Fruit fly (Drosophila melanogaster) whole organism, embryonic: ENCODE results near the gene CG7332.

Experiments used
- Abd-B ChIP-seq: fragments of 200-800 bp; sonication (Bioruptor generic); optimal IDR thresholded peaks from 2 replicates; lab custom pipeline; 2018; ENCODE audit warnings: missing biosample characterization, mild to moderate bottlenecking, missing genetic modification characterization, moderate library complexity
- Adf1 ChIP-seq: fragments of 200-800 bp; sonication (Bioruptor generic); IDR thresholded peaks from 2 replicates; pipeline ENCODE4 v1.3.6; 2022; ENCODE audit warnings: missing biosample characterization, missing genetic modification characterization
- Aef1 ChIP-seq: fragments of 200-800 bp; sonication (Bioruptor generic); IDR thresholded peaks from 3 replicates; pipeline ENCODE4 v1.3.6; 2022; ENCODE audit warnings: missing biosample characterization, missing genetic modification characterization
- CG10267 ChIP-seq: fragments of 200-800 bp; sonication (Bioruptor generic); optimal IDR thresholded peaks from 2 replicates; lab custom pipeline; 2018; ENCODE audit warnings: missing biosample characterization, mild to moderate bottlenecking, missing genetic modification characterization, moderate library complexity
- CG16813 ChIP-seq: fragments of 200-800 bp; sonication (Bioruptor generic); IDR thresholded peaks from 3 replicates; pipeline ENCODE4 v1.3.6; 2022; ENCODE audit warnings: missing biosample characterization, missing genetic modification characterization; ENCODE audit not compliant: partially characterized antibody
- CG30020 ChIP-seq: fragments of 200-800 bp; optimal IDR thresholded peaks from 2 replicates; lab custom pipeline; 2019; ENCODE audit warnings: missing biosample characterization, mild to moderate bottlenecking, missing genetic modification characterization, moderate library complexity
- CG30431 ChIP-seq: fragments of 200-800 bp; sonication (Bioruptor generic); optimal IDR thresholded peaks from 2 replicates; lab custom pipeline; 2017; ENCODE audit warnings: missing biosample characterization, missing genetic modification characterization
- CG34422 ChIP-seq: fragments of 200-800 bp; sonication (Bioruptor generic); IDR thresholded peaks from 3 replicates; pipeline ENCODE4 v1.3.6; 2022; ENCODE audit warnings: missing biosample characterization, missing genetic modification characterization
- CG4617 ChIP-seq: fragments of 200-800 bp; sonication (Bioruptor generic); optimal IDR thresholded peaks from 3 replicates; lab custom pipeline; 2016; ENCODE audit warnings: missing biosample characterization, missing genetic modification characterization, borderline replicate concordance
- CG8281 ChIP-seq: fragments of 200-800 bp; sonication (Bioruptor generic); optimal IDR thresholded peaks from 2 replicates; lab custom pipeline; 2018; ENCODE audit warnings: missing biosample characterization, mild to moderate bottlenecking, missing genetic modification characterization, moderate library complexity
- CHES-1-like ChIP-seq: fragments of 200-800 bp; sonication (Bioruptor generic); optimal IDR thresholded peaks from 2 replicates; lab custom pipeline; 2016; ENCODE audit warnings: missing biosample characterization, missing genetic modification characterization
- Camta ChIP-seq: fragments of 200-800 bp; sonication (Bioruptor generic); optimal IDR thresholded peaks from 2 replicates; lab custom pipeline; 2016; ENCODE audit warnings: missing biosample characterization, missing genetic modification characterization
- Chrac-16 ChIP-seq: fragments of 200-800 bp; sonication (Bioruptor generic); optimal IDR thresholded peaks from 3 replicates; lab custom pipeline; 2016; ENCODE audit warnings: missing biosample characterization, missing genetic modification characterization
- CkIIα-i1 ChIP-seq: fragments of 200-800 bp; sonication (Bioruptor generic); IDR thresholded peaks from 2 replicates; pipeline ENCODE4 v1.3.6; 2022; ENCODE audit warnings: missing biosample characterization, missing genetic modification characterization
- Dad ChIP-seq: fragments of 200-800 bp; sonication (Bioruptor generic); optimal IDR thresholded peaks from 3 replicates; lab custom pipeline; 2016; ENCODE audit warnings: missing biosample characterization, missing genetic modification characterization
- Dbx ChIP-seq: fragments of 200-800 bp; sonication (Bioruptor generic); IDR thresholded peaks from 3 replicates; pipeline ENCODE4 v1.3.6; 2022; ENCODE audit warnings: missing biosample characterization, missing genetic modification characterization
- Deaf1 ChIP-seq: fragments of 200-800 bp; optimal IDR thresholded peaks from 3 replicates; lab custom pipeline; 2019; ENCODE audit warnings: missing biosample characterization, mild to moderate bottlenecking, missing genetic modification characterization, moderate library complexity
- Dll ChIP-seq: fragments of 200-800 bp; sonication (Bioruptor generic); IDR thresholded peaks from 4 replicates; pipeline ENCODE4 v1.3.6; 2022; ENCODE audit warnings: missing biosample characterization, missing genetic modification characterization; ENCODE audit not compliant: partially characterized antibody
- Fer2 ChIP-seq: fragments of 200-800 bp; sonication (Bioruptor generic); optimal IDR thresholded peaks from 2 replicates; lab custom pipeline; 2018; ENCODE audit warnings: missing biosample characterization, mild to moderate bottlenecking, missing genetic modification characterization, moderate library complexity
- GATAe ChIP-seq: fragments of 200-800 bp; sonication (Bioruptor generic); conservative IDR thresholded peaks from 2 replicates; pipeline ENCODE4 v1.3.6; 2022; ENCODE audit warnings: missing biosample characterization, missing genetic modification characterization
- MBD-R2 ChIP-seq: fragments of 200-800 bp; sonication (Bioruptor generic); IDR thresholded peaks from 2 replicates; pipeline ENCODE4 v1.3.6; 2022; ENCODE audit warnings: missing biosample characterization, missing genetic modification characterization
- Med ChIP-seq: fragments of 200-800 bp; sonication (Bioruptor generic); peaks from one replicate; lab custom pipeline; 2016; ENCODE audit warnings: missing biosample characterization, missing genetic modification characterization, mild to moderate bottlenecking, inconsistent platforms, moderate library complexity
- Mrtf ChIP-seq: fragments of 200-800 bp; sonication (Bioruptor generic); IDR thresholded peaks from 3 replicates; pipeline ENCODE4 v1.3.6; 2022; ENCODE audit warnings: missing biosample characterization, missing genetic modification characterization
- NC2α ChIP-seq: fragments of 200-800 bp; sonication (Bioruptor generic); optimal IDR thresholded peaks from 2 replicates; lab custom pipeline; 2016; ENCODE audit warnings: missing biosample characterization, missing genetic modification characterization
- NFAT ChIP-seq: fragments of 200-800 bp; sonication (Bioruptor generic); IDR thresholded peaks from 2 replicates; pipeline ENCODE4 v1.3.6; 2022; ENCODE audit warnings: missing biosample characterization, missing genetic modification characterization
- Ravus ChIP-seq: fragments of 200-800 bp; sonication (Bioruptor generic); IDR thresholded peaks from 2 replicates; pipeline ENCODE4 v1.3.6; 2022; ENCODE audit warnings: missing biosample characterization, missing genetic modification characterization
- Sin3A ChIP-seq: fragments of >200 bp; optimal IDR thresholded peaks from 2 replicates; lab custom pipeline; 2018
- Stat92E ChIP-seq, 3 experiments: fragments of >200 bp in 2 of 3; fragments of 200-800 bp in 1 of 3; sonication (Bioruptor generic) in 1 of 3; optimal IDR thresholded peaks; 2 replicates each; lab custom pipeline; 2017 to 2019; ENCODE audit warnings: missing biosample characterization in 3 of 3, missing genetic modification characterization in 3 of 3, mild to moderate bottlenecking in 1 of 3, moderate library complexity in 1 of 3
- Xrp1 ChIP-seq: fragments of 200-800 bp; sonication (Bioruptor generic); IDR thresholded peaks from 2 replicates; pipeline ENCODE4 v1.3.6; 2022; ENCODE audit warnings: missing biosample characterization, missing genetic modification characterization
- ato ChIP-seq: fragments of 200-800 bp; sonication (Bioruptor generic); IDR thresholded peaks from 2 replicates; pipeline ENCODE4 v1.3.6; 2022; ENCODE audit warnings: missing biosample characterization, missing genetic modification characterization; ENCODE audit not compliant: partially characterized antibody
- bbx ChIP-seq: fragments of 200-800 bp; sonication (Bioruptor generic); IDR thresholded peaks from 2 replicates; pipeline ENCODE4 v1.3.6; 2022; ENCODE audit warnings: missing biosample characterization, missing genetic modification characterization; ENCODE audit not compliant: partially characterized antibody
- bowl ChIP-seq: fragments of 200-800 bp; sonication (Bioruptor generic); IDR thresholded peaks from 2 replicates; pipeline ENCODE4 v1.3.6; 2022; ENCODE audit warnings: missing biosample characterization, missing genetic modification characterization
- dan ChIP-seq: fragments of 200-800 bp; sonication (Bioruptor generic); IDR thresholded peaks from 2 replicates; pipeline ENCODE4 v1.3.6; 2022; ENCODE audit warnings: missing biosample characterization, missing genetic modification characterization
- grn ChIP-seq: fragments of 200-800 bp; sonication (Bioruptor generic); optimal IDR thresholded peaks from 3 replicates; lab custom pipeline; 2017; ENCODE audit warnings: missing biosample characterization, missing genetic modification characterization
- gt ChIP-seq: fragments of 200-800 bp; sonication (Bioruptor generic); IDR thresholded peaks from 2 replicates; pipeline ENCODE4 v1.3.6; 2022; ENCODE audit warnings: missing biosample characterization, missing genetic modification characterization
- hb ChIP-seq: fragments of 200-800 bp; sonication (Bioruptor generic); IDR thresholded peaks from 3 replicates; pipeline ENCODE4 v1.3.6; 2022; ENCODE audit warnings: missing biosample characterization, missing genetic modification characterization; ENCODE audit not compliant: partially characterized antibody
- hkb ChIP-seq, 2 experiments: fragments of 200-800 bp in 1 of 2; fragments of >200 bp in 1 of 2; sonication (Bioruptor generic) in 1 of 2; IDR thresholded peaks in 1 of 2; optimal IDR thresholded peaks in 1 of 2; 2 replicates each; pipeline versions ENCODE4 v1.3.6 to Lab custom; 2017 to 2022; ENCODE audit warnings: missing biosample characterization in 1 of 2, missing genetic modification characterization in 1 of 2
- klu ChIP-seq: fragments of 200-800 bp; sonication (Bioruptor generic); IDR thresholded peaks from 2 replicates; pipeline ENCODE4 v1.3.6; 2022; ENCODE audit warnings: missing biosample characterization, missing genetic modification characterization
- lmd ChIP-seq: fragments of 200-800 bp; sonication (Bioruptor generic); IDR thresholded peaks from 2 replicates; pipeline ENCODE4 v1.3.6; 2022; ENCODE audit warnings: missing biosample characterization, missing genetic modification characterization
- onecut ChIP-seq: fragments of 200-800 bp; sonication (Bioruptor generic); IDR thresholded peaks from 2 replicates; pipeline ENCODE4 v1.3.6; 2022; ENCODE audit warnings: missing biosample characterization, missing genetic modification characterization
- phol ChIP-seq: fragments of 200-800 bp; sonication (Bioruptor generic); optimal IDR thresholded peaks from 3 replicates; lab custom pipeline; 2018; ENCODE audit warnings: missing biosample characterization, mild to moderate bottlenecking, missing genetic modification characterization, moderate library complexity
- sim ChIP-seq: fragments of 200-800 bp; sonication (Bioruptor generic); IDR thresholded peaks from 2 replicates; pipeline ENCODE4 v1.3.6; 2022; ENCODE audit warnings: missing biosample characterization, missing genetic modification characterization
- slp2 ChIP-seq: fragments of 200-800 bp; sonication (Bioruptor generic); optimal IDR thresholded peaks from 2 replicates; lab custom pipeline; 2016; ENCODE audit warnings: missing biosample characterization, missing genetic modification characterization
- sna ChIP-seq: fragments of 200-800 bp; sonication (Bioruptor generic); IDR thresholded peaks from 2 replicates; pipeline ENCODE4 v1.3.6; 2022; ENCODE audit warnings: missing biosample characterization, missing genetic modification characterization; ENCODE audit not compliant: partially characterized antibody
- sqz ChIP-seq: fragments of 200-800 bp; sonication (Bioruptor generic); optimal IDR thresholded peaks from 3 replicates; lab custom pipeline; 2018; ENCODE audit warnings: missing biosample characterization, mild to moderate bottlenecking, missing genetic modification characterization
- stc ChIP-seq: fragments of 200-800 bp; sonication (Bioruptor generic); IDR thresholded peaks from 2 replicates; pipeline ENCODE4 v1.3.6; 2022; ENCODE audit warnings: missing biosample characterization, missing genetic modification characterization
- trh ChIP-seq: fragments of 200-800 bp; sonication (Bioruptor generic); optimal IDR thresholded peaks from 2 replicates; lab custom pipeline; 2016; ENCODE audit warnings: missing biosample characterization, missing genetic modification characterization
- unc-4 ChIP-seq: fragments of 200-800 bp; sonication (Bioruptor generic); IDR thresholded peaks from 2 replicates; pipeline ENCODE4 v1.3.6; 2022; ENCODE audit warnings: missing biosample characterization, missing genetic modification characterization; ENCODE audit not compliant: partially characterized antibody
- zen ChIP-seq: fragments of 200-800 bp; sonication (Bioruptor generic); optimal IDR thresholded peaks from 3 replicates; lab custom pipeline; 2018; ENCODE audit warnings: missing biosample characterization, mild to moderate bottlenecking, missing genetic modification characterization, moderate library complexity

The CG7332 gene

dm6 chrX:18857916-18858315 is 26.4 kb upstream of the CG7332 start, which contains the start of gene Usp39 (continued):
- TF ChIP-seq Dad (GFP tag; lab: Kevin White, UChicago) (no peak), CG4617 (GFP tag; lab: Kevin White, UChicago) (peak; percentile 12), lmd (GFP tag; lab: Robert Waterston, UW) (peak; percentile 36; the same call in 1 of the 2 replicates), CG30020 (tag; lab: Kevin White, UChicago) (peak; percentile 91), Chrac-16 (GFP tag; lab: Kevin White, UChicago) (peak; percentile 20), unc-4 (GFP tag; lab: Robert Waterston, UW) (peak; percentile 46; the same call in 1 of the 2 replicates), Dll (GFP tag; lab: Robert Waterston, UW) (peak; percentile 54), sna (GFP tag; lab: Robert Waterston, UW) (0 out of 2 replicates have a peak, but pooled peaks have one; percentile 27), CG10267 (tag; lab: Kevin White, UChicago) (peak; percentile 38), bbx (GFP tag; lab: Robert Waterston, UW) (peak; percentile 66), ato (GFP tag; lab: Robert Waterston, UW) (peak; percentile 25; the same call in 1 of the 2 replicates), Ravus (GFP tag; lab: Robert Waterston, UW) (no peak), NFAT (GFP tag; lab: Robert Waterston, UW) (0 out of 2 replicates have a peak, but pooled peaks have one; percentile 14), phol (tag; lab: Kevin White, UChicago) (peak; percentile 55)

- TF ChIP-seq trh: no peak
- no peak for TF ChIP-seq hb (GFP tag; lab: Robert Waterston, UW)
- TF ChIP-seq gt (GFP tag; lab: Robert Waterston, UW): no peak
- no peak for TF ChIP-seq hkb (optimal IDR thresholded peaks at IDR 0.05; lab: Kevin White, UChicago)
- no peak for TF ChIP-seq hkb (GFP tag; IDR thresholded peaks at IDR 0.05; lab: Robert Waterston, UW)
- TF ChIP-seq CG34422: no peak
- no peak for TF ChIP-seq Camta (GFP tag; lab: Kevin White, UChicago)
- no peak for TF ChIP-seq NC2α (GFP tag; lab: Kevin White, UChicago)
- TF ChIP-seq klu (GFP tag; lab: Robert Waterston, UW): no peak
- TF ChIP-seq bowl (GFP tag; lab: Robert Waterston, UW): no peak
- TF ChIP-seq onecut: peak; percentile 95
- TF ChIP-seq CG10267 (tag; lab: Kevin White, UChicago): no peak
- TF ChIP-seq Aef1 (GFP tag; lab: Robert Waterston, UW): no peak
- TF ChIP-seq Abd-B: no peak
- TF ChIP-seq sim (GFP tag; lab: Robert Waterston, UW): no peak
- TF ChIP-seq slp2 (GFP tag; lab: Kevin White, UChicago): no peak
- TF ChIP-seq CG30431 (GFP tag; lab: Kevin White, UChicago): no peak
- no peak for TF ChIP-seq CG8281 (tag; lab: Kevin White, UChicago)
- no peak for TF ChIP-seq GATAe
- no peak for TF ChIP-seq stc
- TF ChIP-seq Stat92E (GFP tag; optimal IDR thresholded peaks at IDR 0.05; lab: Kevin White, UChicago): no peak
- TF ChIP-seq zen (tag; lab: Kevin White, UChicago): no peak
- TF ChIP-seq MBD-R2 (GFP tag; lab: Robert Waterston, UW): 0 out of 2 replicates have a peak, but pooled peaks have one; percentile 17
- TF ChIP-seq Med (GFP tag; lab: Kevin White, UChicago): peak; percentile 9
- TF ChIP-seq CHES-1-like: no peak
- no peak for TF ChIP-seq grn (GFP tag; lab: Kevin White, UChicago)
- no peak for TF ChIP-seq Dbx (GFP tag; lab: Robert Waterston, UW)
- no peak for TF ChIP-seq dan (GFP tag; lab: Robert Waterston, UW)
- no peak for TF ChIP-seq Mrtf
- peak; percentile 74 for TF ChIP-seq Deaf1 (tag; lab: Kevin White, UChicago)
- TF ChIP-seq CG16813 (GFP tag; lab: Robert Waterston, UW): no peak
- no peak for TF ChIP-seq Xrp1 (GFP tag; lab: Robert Waterston, UW)
- no peak for TF ChIP-seq Fer2 (tag; lab: Kevin White, UChicago)
- no peak for TF ChIP-seq CkIIα-i1 (GFP tag; lab: Robert Waterston, UW)
- no peak for TF ChIP-seq sqz
- no peak for TF ChIP-seq Adf1 (GFP tag; lab: Robert Waterston, UW)
- TF ChIP-seq Sin3A (lab: Kevin White, UChicago): no peak
- TF ChIP-seq lmd (GFP tag; lab: Robert Waterston, UW): no peak
Observed at dm6 chrX:18860074-18860473, 24.2 kb upstream of the CG7332 start, which contains the start of gene CG32544. CG32544 (plus strand) TSS chrX:18860284.
